Fruit fly (Drosophila melanogaster): Measurements from ENCODE around the gene Xport-A.

Gene Xport-A

DNA sequence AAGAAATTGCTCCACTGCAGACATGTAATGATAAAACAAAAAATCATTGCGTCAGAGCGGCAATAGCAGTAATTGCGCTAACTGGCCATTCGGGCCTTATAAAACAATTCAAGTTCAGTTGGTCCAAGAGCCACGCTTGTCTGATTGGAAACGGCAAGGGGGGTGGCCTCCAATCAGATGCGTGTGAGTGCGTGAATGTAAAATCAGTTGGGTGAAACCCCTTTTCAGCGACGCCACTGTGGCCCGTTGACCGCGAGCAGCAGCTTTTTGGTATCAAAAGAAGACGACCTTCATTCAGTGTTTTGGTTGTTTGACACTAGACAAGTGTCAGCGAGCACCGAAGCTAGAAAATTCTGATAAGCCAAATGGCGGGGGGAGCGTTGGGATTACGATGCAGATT is 12.9 kb downstream of the Xport-A start (continued):
- TF ChIP-seq prd (optimal IDR thresholded peaks at IDR 0.05) (no peak), prd (GFP tag; IDR thresholded peaks at IDR 0.05) (no peak), CG2202 (tag; optimal IDR thresholded peaks at IDR 0.05) (no peak), CG14050 (GFP tag; IDR thresholded peaks at IDR 0.05) (no peak), sob (GFP tag; IDR thresholded peaks at IDR 0.05) (peak; percentile 49; the same call in 1 of the 2 replicates), odd (GFP tag; optimal IDR thresholded peaks at IDR 0.05) (no peak), CG6175 (GFP tag; IDR thresholded peaks at IDR 0.05) (0 out of 3 replicates have a peak, but pooled peaks have one; percentile 24), Sox100B (GFP tag; optimal IDR thresholded peaks at IDR 0.05) (no peak), CG6689 (GFP tag; IDR thresholded peaks at IDR 0.05) (no peak), CG33213 (GFP tag; optimal IDR thresholded peaks at IDR 0.05) (no peak)

DNA sequence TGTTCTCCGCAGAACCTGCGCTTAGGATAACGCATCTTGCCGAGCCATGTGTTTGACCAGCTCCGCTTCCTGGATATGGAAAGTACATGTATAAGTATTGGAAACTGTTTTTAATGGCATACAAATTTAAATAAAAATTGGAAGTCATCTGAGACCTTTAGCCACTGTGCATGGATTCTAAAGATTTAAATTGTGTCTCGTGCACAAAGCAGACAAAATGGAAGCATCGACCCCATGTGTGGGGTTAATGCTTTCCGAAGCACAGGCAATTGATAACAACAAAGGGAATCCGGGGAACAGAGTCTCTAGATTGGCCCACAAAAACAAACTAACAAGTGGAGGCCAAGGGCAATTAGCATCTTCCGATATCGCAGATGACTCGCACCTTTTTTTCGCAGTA is 13.5 kb downstream of the Xport-A start:
- TF ChIP-seq sqz (GFP tag; optimal IDR thresholded peaks at IDR 0.05) (no peak), CG30020 (tag; optimal IDR thresholded peaks at IDR 0.05) (no peak), CG14860 (GFP tag; IDR thresholded peaks at IDR 0.05; ENCODE audit: partially characterized antibody) (no peak)

DNA sequence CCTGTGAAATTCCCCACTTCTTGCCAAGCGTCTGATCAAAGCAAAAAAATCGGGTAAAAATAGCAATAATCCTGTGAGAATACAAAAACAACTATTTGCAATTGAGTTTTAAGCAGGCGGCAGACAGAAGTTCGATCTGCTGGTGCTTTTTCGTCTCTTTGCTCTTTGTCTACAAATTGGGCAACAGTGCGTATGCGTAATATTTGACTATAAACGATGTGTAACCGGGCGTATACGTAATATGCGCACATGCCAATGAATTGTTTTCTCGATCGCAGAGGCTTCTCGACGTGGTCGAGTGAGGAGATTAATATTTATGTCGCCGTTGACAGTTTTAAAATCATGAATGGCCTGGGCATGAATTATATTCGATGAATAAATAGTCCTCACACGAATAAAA is 19.9 kb downstream of the Xport-A start:
- TF ChIP-seq CG7372 (GFP tag; IDR thresholded peaks at IDR 0.05) (peak; percentile 93), usp (GFP tag; optimal IDR thresholded peaks at IDR 0.05) (no peak), al (GFP tag; IDR thresholded peaks at IDR 0.05) (no peak), ro (GFP tag; IDR thresholded peaks at IDR 0.05) (no peak), lbe (GFP tag; optimal IDR thresholded peaks at IDR 0.05) (no peak), Chrac-16 (GFP tag; optimal IDR thresholded peaks at IDR 0.05) (no peak), Jarid2 (GFP tag; optimal IDR thresholded peaks at IDR 0.05) (no peak), Pdp1 (GFP tag; optimal IDR thresholded peaks at IDR 0.05) (peak in 1 of 2 experiments; percentile 62), CG10979 (tag; optimal IDR thresholded peaks at IDR 0.05) (peak; percentile 6), CG10959 (GFP tag; IDR thresholded peaks at IDR 0.05) (0 out of 2 replicates have a peak, but pooled peaks have one; percentile 17), CG15514 (GFP tag; optimal IDR thresholded peaks at IDR 0.05) (no peak), ssp (GFP tag; IDR thresholded peaks at IDR 0.05) (no peak), Meics (GFP tag; optimal IDR thresholded peaks at IDR 0.05) (no peak), CG7271 (tag; optimal IDR thresholded peaks at IDR 0.05) (no peak), CG12659 (GFP tag; optimal IDR thresholded peaks at IDR 0.05) (no peak), CG12942 (GFP tag; optimal IDR thresholded peaks at IDR 0.05) (no peak), mirr (GFP tag; optimal IDR thresholded peaks at IDR 0.05) (no peak), esg (GFP tag; conservative IDR thresholded peaks at IDR 0.05) (no peak)

DNA sequence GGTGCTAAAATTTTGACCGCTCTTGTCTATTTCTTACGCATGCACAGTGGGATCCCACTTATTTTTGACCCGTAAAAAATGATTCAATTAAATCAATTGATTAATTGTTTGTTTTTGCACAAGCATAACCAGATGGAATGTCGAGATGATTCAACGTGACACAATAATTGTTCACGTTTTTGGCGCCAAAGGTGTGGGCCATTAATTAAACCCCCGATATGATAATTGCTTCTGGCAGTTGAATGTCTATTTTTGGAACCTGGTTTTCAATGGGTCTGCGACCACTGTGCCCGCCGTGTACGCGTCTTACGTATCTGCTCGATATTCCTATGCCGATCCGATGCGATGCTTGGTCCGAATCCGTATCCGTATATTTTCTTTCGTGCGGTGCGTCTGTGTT is 23.2 kb downstream of the Xport-A start:
- TF ChIP-seq C15 (GFP tag; IDR thresholded peaks at IDR 0.05) (no peak), da (GFP tag; optimal IDR thresholded peaks at IDR 0.05) (no peak), Abd-B (GFP tag; optimal IDR thresholded peaks at IDR 0.05) (no peak), CG31388 (GFP tag; optimal IDR thresholded peaks at IDR 0.05) (no peak), pita (GFP tag; optimal IDR thresholded peaks at IDR 0.05) (no peak), sr (GFP tag; IDR thresholded peaks at IDR 0.05) (no peak), stwl (tag; optimal IDR thresholded peaks at IDR 0.05) (no peak), ara (GFP tag; IDR thresholded peaks at IDR 0.05) (peak; percentile 56; the same call in 1 of the 2 replicates), CG2875 (GFP tag; optimal IDR thresholded peaks at IDR 0.05) (peak; percentile 24), CG9817 (tag; optimal IDR thresholded peaks at IDR 0.05) (peak; percentile 72), gro (GFP tag; optimal IDR thresholded peaks at IDR 0.05) (peak; percentile 26), NK7.1 (GFP tag; optimal IDR thresholded peaks at IDR 0.05) (no peak), fd96Cb (tag; optimal IDR thresholded peaks at IDR 0.05) (peak; percentile 76), repo (GFP tag; optimal IDR thresholded peaks at IDR 0.05) (peak; percentile 45), CG18262 (tag; optimal IDR thresholded peaks at IDR 0.05) (peak; percentile 78), Med (GFP tag) (peak; percentile 97), bsh (GFP tag; optimal IDR thresholded peaks at IDR 0.05) (peak in 1 of 2 experiments; percentile 75), Bgb (GFP tag; IDR thresholded peaks at IDR 0.05; ENCODE audit: partially characterized antibody) (peak; percentile 41)

All from whole organism, embryonic.